Worm (Caenorhabditis elegans): ENCODE measurements around the gene aexr-2.

ce11 chrX:6663780-6664437 is 32.6 kb upstream of the aexr-2 start:
- TF ChIP-seq nfyb-1 (GFP tag; IDR thresholded peaks at IDR 0.05) = no peak
- no peak for TF ChIP-seq ama-1 (optimal IDR thresholded peaks at IDR 0.05)
- no peak for TF ChIP-seq ama-1 (GFP tag; optimal IDR thresholded peaks at IDR 0.05)
- no peak for TF ChIP-seq F52B5.7 (tag; optimal IDR thresholded peaks at IDR 0.05)
- TF ChIP-seq B0019.2 (GFP tag; conservative IDR thresholded peaks at IDR 0.05) = no peak
- TF ChIP-seq madf-3 (GFP tag; IDR thresholded peaks at IDR 0.05) = no peak
- TF ChIP-seq K12H6.12 (tag; optimal IDR thresholded peaks at IDR 0.05) = no peak
- TF ChIP-seq efl-1 (GFP tag; optimal IDR thresholded peaks at IDR 0.05) = no peak
- TF ChIP-seq pha-4 (tag; optimal IDR thresholded peaks at IDR 0.05) = no peak
- TF ChIP-seq ztf-25 (GFP tag; IDR thresholded peaks at IDR 0.05) = no peak
